Worm (Caenorhabditis elegans): Measurements from ENCODE around the gene metl-6.

metl-6 gene

DNA sequence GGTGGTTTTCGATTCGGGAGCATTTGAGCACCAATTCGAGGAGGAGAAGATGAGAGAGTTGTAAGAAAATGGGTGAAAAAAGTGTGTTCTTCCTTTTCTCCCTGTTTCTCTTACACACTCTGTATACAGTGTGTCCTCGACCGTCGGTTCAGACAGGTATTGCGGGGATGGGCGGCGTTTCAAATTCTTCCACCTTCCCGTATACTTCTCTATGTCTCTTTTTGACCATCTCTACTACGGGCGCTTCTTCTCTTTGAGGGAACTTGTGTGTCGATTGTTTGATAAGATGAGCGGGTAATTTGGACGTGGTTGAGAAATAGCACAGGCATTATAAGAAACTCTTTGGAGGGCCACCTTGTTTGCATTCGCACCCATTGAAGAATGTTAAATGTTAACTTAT lies 33.9 kb downstream of the metl-6 start:
- no peak for TF ChIP-seq sem-4 (tag; optimal IDR thresholded peaks at IDR 0.05)
- no peak for TF ChIP-seq unc-62 (GFP tag; optimal IDR thresholded peaks at IDR 0.05)
- TF ChIP-seq snpc-4 (tag; optimal IDR thresholded peaks at IDR 0.05), result no peak
- TF ChIP-seq nhr-10 (tag; optimal IDR thresholded peaks at IDR 0.05), result no peak
- peak; percentile 77 for TF ChIP-seq fos-1 (tag; optimal IDR thresholded peaks at IDR 0.05)
- peak; percentile 53 for TF ChIP-seq F13H6.1 (tag; optimal IDR thresholded peaks at IDR 0.05)
- no peak for TF ChIP-seq lin-39 (tag; optimal IDR thresholded peaks at IDR 0.05)
- peak; percentile 29 for TF ChIP-seq gmeb-1 (tag; optimal IDR thresholded peaks at IDR 0.05)
- no peak for TF ChIP-seq mbf-1 (tag; optimal IDR thresholded peaks at IDR 0.05)
- TF ChIP-seq ztf-4 (tag; optimal IDR thresholded peaks at IDR 0.05), result no peak
- TF ChIP-seq zag-1 (tag; optimal IDR thresholded peaks at IDR 0.05), result no peak
- TF ChIP-seq sma-9 (GFP tag; optimal IDR thresholded peaks at IDR 0.05), result peak; percentile 44
- no peak for TF ChIP-seq sma-9 (tag; optimal IDR thresholded peaks at IDR 0.05)
- TF ChIP-seq lsy-2 (tag; optimal IDR thresholded peaks at IDR 0.05), result peak in 1 of 2 experiments; percentile 23
- peak; percentile 9 for TF ChIP-seq sma-3 (GFP tag; optimal IDR thresholded peaks at IDR 0.05)
- peak; percentile 36 for TF ChIP-seq crh-2 (tag; optimal IDR thresholded peaks at IDR 0.05)

DNA sequence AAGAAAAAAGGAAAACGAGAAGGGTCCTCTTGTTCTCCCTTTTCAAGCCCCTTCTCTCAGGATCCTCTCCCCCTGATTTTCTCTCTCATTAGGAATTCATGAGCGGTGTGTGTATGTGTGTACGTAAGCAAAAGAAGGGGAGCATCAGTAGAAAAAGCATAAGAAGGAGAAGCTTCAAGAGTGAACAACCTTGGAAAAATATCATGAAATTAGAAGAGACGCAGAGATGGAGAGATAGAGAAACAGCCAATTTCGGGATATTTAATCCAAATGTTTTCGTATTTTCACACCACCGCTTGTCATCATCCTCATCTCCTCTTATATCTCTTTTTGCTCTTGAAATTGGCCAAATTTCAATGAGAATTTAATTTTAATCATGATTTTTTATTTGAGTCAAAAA lies 38.4 kb downstream of the metl-6 start:
- TF ChIP-seq C34F6.9 (tag; optimal IDR thresholded peaks at IDR 0.05) (peak; percentile 41), lin-13 (GFP tag; optimal IDR thresholded peaks at IDR 0.05) (no peak), unc-55 (GFP tag; optimal IDR thresholded peaks at IDR 0.05) (peak; percentile 16)

DNA sequence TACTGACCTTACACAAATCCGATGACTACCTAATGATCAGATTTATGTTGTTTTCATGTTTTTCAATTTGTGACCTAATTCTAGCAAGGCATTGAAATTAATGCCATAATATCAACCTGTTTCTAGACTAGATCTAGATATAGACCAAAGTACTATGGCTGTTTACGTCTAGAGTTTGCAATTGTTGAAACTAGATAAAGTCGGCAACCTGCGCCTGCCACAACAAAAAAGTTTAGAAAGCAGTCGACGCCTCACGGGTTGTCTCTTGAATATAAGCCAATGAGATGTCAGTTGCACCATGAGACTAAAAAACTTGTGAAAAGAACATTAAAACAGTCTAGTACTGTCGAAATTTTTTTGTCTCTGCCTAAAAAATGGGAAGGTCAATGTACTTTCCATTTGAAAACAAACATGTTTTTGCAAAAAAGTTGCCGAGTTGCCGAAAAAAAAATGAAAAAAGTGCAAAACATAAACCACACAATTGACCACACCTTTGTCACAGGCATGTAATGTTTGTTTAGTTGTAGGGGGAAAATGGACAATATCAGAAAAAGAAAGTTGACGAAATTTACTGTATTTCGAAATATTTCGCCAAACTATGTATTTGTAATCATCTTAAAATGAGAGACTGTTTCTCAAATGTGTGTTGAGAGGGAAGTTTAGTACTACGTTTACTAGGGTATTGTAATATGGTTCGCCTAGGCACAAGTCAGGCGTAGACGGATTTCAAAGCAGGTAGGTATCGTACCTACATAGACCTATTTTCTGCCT lies 42.3 kb downstream of the metl-6 start:
- peak; percentile 16 for TF ChIP-seq snpc-4 (tag; optimal IDR thresholded peaks at IDR 0.05)
- TF ChIP-seq sma-9 (GFP tag; optimal IDR thresholded peaks at IDR 0.05), result no peak
- no peak for TF ChIP-seq sma-9 (tag; optimal IDR thresholded peaks at IDR 0.05)
- TF ChIP-seq nhr-129 (tag; optimal IDR thresholded peaks at IDR 0.05), result peak; percentile 55

DNA sequence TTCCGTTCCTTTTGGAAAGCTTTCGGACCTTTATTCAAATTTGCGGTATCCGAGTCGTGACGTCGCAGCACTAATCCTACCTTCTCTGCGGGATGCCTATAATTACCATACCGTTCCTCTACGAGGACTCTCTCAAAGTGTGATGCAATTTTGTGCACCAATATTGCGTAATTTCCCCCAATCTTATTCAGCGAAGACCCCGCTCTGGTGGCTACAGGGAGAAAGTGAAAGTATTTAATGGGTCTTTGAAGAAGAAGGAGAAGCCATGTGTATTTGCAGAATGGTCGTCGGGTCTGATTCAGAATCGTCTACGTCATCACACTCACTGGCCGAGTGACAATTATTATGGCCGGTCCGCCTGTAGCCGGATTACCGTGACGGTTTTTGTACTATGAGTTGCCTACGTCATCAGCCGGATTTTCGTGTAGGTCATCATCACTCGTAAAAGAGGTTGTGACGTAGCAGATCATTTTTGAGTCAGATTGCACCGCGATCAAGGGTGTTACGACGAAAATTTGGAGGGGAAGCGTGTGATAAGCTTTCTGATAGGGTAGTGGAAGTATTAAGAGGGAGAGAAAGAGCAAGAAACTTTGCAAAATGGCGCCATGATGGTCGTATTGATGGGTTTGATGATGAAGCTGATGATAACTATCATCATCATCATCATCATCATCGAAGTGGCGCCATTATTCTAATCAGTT lies 45.2 kb downstream of the metl-6 start:
- no peak for TF ChIP-seq nhr-11 (tag; optimal IDR thresholded peaks at IDR 0.05)
- TF ChIP-seq blmp-1 (tag; optimal IDR thresholded peaks at IDR 0.05; ENCODE audit: insufficient read depth), result peak; percentile 36
- TF ChIP-seq peb-1 (tag; optimal IDR thresholded peaks at IDR 0.05), result no peak
- no peak for TF ChIP-seq nhr-6 (tag; optimal IDR thresholded peaks at IDR 0.05)
- TF ChIP-seq nhr-237 (tag; optimal IDR thresholded peaks at IDR 0.05), result no peak
- TF ChIP-seq fos-1 (tag; optimal IDR thresholded peaks at IDR 0.05), result peak; percentile 51
- TF ChIP-seq sma-9 (GFP tag; optimal IDR thresholded peaks at IDR 0.05), result peak; percentile 36
- no peak for TF ChIP-seq sma-9 (tag; optimal IDR thresholded peaks at IDR 0.05)
- TF ChIP-seq dmd-4 (tag; optimal IDR thresholded peaks at IDR 0.05), result no peak
- TF ChIP-seq nhr-10 (tag; optimal IDR thresholded peaks at IDR 0.05), result no peak
- no peak for TF ChIP-seq lin-13 (GFP tag; optimal IDR thresholded peaks at IDR 0.05)
- TF ChIP-seq lsy-2 (tag; optimal IDR thresholded peaks at IDR 0.05), result no peak
- no peak for TF ChIP-seq ztf-1 (GFP tag; conservative IDR thresholded peaks at IDR 0.05)
- no peak for TF ChIP-seq skn-1 (tag; optimal IDR thresholded peaks at IDR 0.05)
- TF ChIP-seq crh-2 (tag; optimal IDR thresholded peaks at IDR 0.05), result peak; percentile 7
- no peak for TF ChIP-seq aly-2 (tag; optimal IDR thresholded peaks at IDR 0.05)
- no peak for TF ChIP-seq ceh-16 (tag; optimal IDR thresholded peaks at IDR 0.05)
- no peak for TF ChIP-seq C34F6.9 (tag; optimal IDR thresholded peaks at IDR 0.05)
- no peak for TF ChIP-seq elt-3 (tag; optimal IDR thresholded peaks at IDR 0.05)
- no peak for TF ChIP-seq gmeb-1 (tag; optimal IDR thresholded peaks at IDR 0.05)
- no peak for TF ChIP-seq sem-4 (tag; optimal IDR thresholded peaks at IDR 0.05)
- no peak for TF ChIP-seq mbf-1 (tag; optimal IDR thresholded peaks at IDR 0.05)
- no peak for TF ChIP-seq lin-11 (tag; optimal IDR thresholded peaks at IDR 0.05)
- peak; percentile 58 for TF ChIP-seq nhr-25 (tag; optimal IDR thresholded peaks at IDR 0.05)
- no peak for TF ChIP-seq ztf-11 (tag; optimal IDR thresholded peaks at IDR 0.05)
- TF ChIP-seq ceh-82 (tag; optimal IDR thresholded peaks at IDR 0.05), result no peak
- TF ChIP-seq lin-39 (tag; optimal IDR thresholded peaks at IDR 0.05), result no peak
- no peak for TF ChIP-seq unc-62 (GFP tag; optimal IDR thresholded peaks at IDR 0.05)
- no peak for TF ChIP-seq Y55F3AM.14 (GFP tag; optimal IDR thresholded peaks at IDR 0.05)
- no peak for TF ChIP-seq zag-1 (tag; optimal IDR thresholded peaks at IDR 0.05)
- TF ChIP-seq egl-27 (tag; optimal IDR thresholded peaks at IDR 0.05), result no peak
- no peak for TF ChIP-seq ama-1 (optimal IDR thresholded peaks at IDR 0.05)
- TF ChIP-seq unc-39 (tag; optimal IDR thresholded peaks at IDR 0.05), result no peak
- no peak for TF ChIP-seq mdl-1 (tag; optimal IDR thresholded peaks at IDR 0.05)
- TF ChIP-seq nhr-21 (tag; optimal IDR thresholded peaks at IDR 0.05), result no peak
- no peak for TF ChIP-seq unc-55 (GFP tag; optimal IDR thresholded peaks at IDR 0.05)
